Fruit fly (Drosophila melanogaster) whole organism, pupa: ENCODE data around the gene CG17687.

ENCODE experiments used
- CG12605 ChIP-seq: fragments of 200-800 bp; sonication (Bioruptor generic); IDR thresholded peaks from 2 replicates; pipeline ENCODE4 v1.3.6; 2022; ENCODE audit warnings: missing biosample characterization, missing genetic modification characterization
- CG15710 ChIP-seq: fragments of 200-800 bp; sonication (Bioruptor generic); optimal IDR thresholded peaks from 2 replicates; lab custom pipeline; 2018; ENCODE audit warnings: missing biosample characterization, mild to moderate bottlenecking, missing genetic modification characterization, moderate library complexity
- CG8301 ChIP-seq: fragments of 200-800 bp; sonication (Bioruptor generic); optimal IDR thresholded peaks from 2 replicates; lab custom pipeline; 2018; ENCODE audit warnings: missing biosample characterization, mild to moderate bottlenecking, missing genetic modification characterization
- EcR ChIP-seq: fragments of 200-800 bp; sonication (Bioruptor generic); optimal IDR thresholded peaks from 3 replicates; lab custom pipeline; 2019; ENCODE audit warnings: missing biosample characterization, missing genetic modification characterization, mild to moderate bottlenecking, moderate library complexity, missing genetic modification reagents
- Snoo ChIP-seq: fragments of 200-800 bp; sonication (Bioruptor generic); optimal IDR thresholded peaks from 3 replicates; lab custom pipeline; 2017; ENCODE audit warnings: missing biosample characterization, mild to moderate bottlenecking, missing genetic modification characterization, inconsistent platforms

DNA sequence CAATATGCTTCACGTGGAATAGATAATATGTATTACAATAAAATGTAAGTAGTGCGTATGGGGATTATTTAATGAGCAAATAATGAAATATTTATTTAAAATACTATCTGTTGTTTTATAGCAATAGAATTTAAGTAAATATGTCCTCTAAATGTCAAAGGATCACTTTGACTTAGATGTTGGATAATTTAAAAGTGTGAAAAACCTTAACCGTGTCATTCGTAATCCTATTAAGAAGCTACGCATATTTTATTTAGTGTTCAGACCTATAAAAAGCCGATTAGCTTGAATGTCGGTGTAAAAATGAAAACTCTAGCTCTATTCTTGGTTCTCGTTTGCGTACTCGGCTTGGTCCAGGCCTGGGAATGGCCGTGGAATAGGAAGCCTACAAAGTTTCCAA, 47.5 kb upstream of the CG17687 start, which contains the start of gene SP:
- TF ChIP-seq CG8301 (tag; lab: Kevin White, UChicago), result no peak
- no peak for TF ChIP-seq CG15710
- TF ChIP-seq EcR (GFP tag; lab: Kevin White, UChicago), result no peak
- no peak for TF ChIP-seq CG12605 (GFP tag; lab: Robert Waterston, UW)
- no peak for TF ChIP-seq Snoo (tag; lab: Kevin White, UChicago)
